Worm (Caenorhabditis elegans) whole organism, young adult: ENCODE results near the gene srsx-13.
A peak's percentile ranks its signal among the peaks of the same experiment; 100 is the strongest.

Experiments used
- D2030.7 ChIP-seq: fragments of 200-800 bp; sonication (Bioruptor generic); IDR thresholded peaks from 2 replicates; pipeline ENCODE4 v1.3.6; 2022; ENCODE audit warnings: missing genetic modification reagents, missing genetic modification characterization, missing compliant biosample characterization
- F33H1.4 ChIP-seq: fragments of 200-800 bp; sonication (Bioruptor generic); IDR thresholded peaks from 2 replicates; pipeline ENCODE4 v1.3.6; 2022; ENCODE audit warnings: missing genetic modification reagents, missing genetic modification characterization, missing compliant biosample characterization
- K11D2.4 ChIP-seq: fragments of 200-800 bp; sonication (Bioruptor generic); IDR thresholded peaks from 2 replicates; pipeline ENCODE4 v1.3.6; 2022; ENCODE audit warnings: missing genetic modification reagents, missing genetic modification characterization, missing compliant biosample characterization
- Y79H2A.3 ChIP-seq: fragments of 200-800 bp; sonication (Bioruptor generic); conservative IDR thresholded peaks from 2 replicates; pipeline ENCODE4 v1.3.6; 2022; ENCODE audit warnings: missing genetic modification reagents, missing genetic modification characterization, missing compliant biosample characterization
- aptf-2 ChIP-seq: fragments of 200-800 bp; sonication (Bioruptor generic); conservative IDR thresholded peaks from 2 replicates; pipeline ENCODE4 v1.3.6; 2022; ENCODE audit warnings: missing genetic modification reagents, missing genetic modification characterization, missing compliant biosample characterization
- athp-1 ChIP-seq: sonication (generic microtip); optimal IDR thresholded peaks from 2 replicates; lab custom pipeline; 2017; ENCODE audit warnings: mild to moderate bottlenecking, missing genetic modification characterization, missing compliant biosample characterization
- ceh-100 ChIP-seq: fragments of 200-800 bp; sonication (Bioruptor generic); IDR thresholded peaks from 2 replicates; pipeline ENCODE4 v1.3.6; 2022; ENCODE audit warnings: missing genetic modification reagents, missing genetic modification characterization, missing compliant biosample characterization
- ceh-27 ChIP-seq: fragments of 200-800 bp; sonication (Bioruptor generic); optimal IDR thresholded peaks from 2 replicates; lab custom pipeline; 2018; ENCODE audit warnings: mild to moderate bottlenecking, missing genetic modification characterization, moderate library complexity, missing compliant biosample characterization
- dpl-1 ChIP-seq: fragments of 150-350 bp; optimal IDR thresholded peaks from 2 replicates; lab custom pipeline; 2014; ENCODE audit warnings: missing biosample characterization, missing genetic modification reagents, missing genetic modification characterization
- efl-1 ChIP-seq: fragments of 150-350 bp; optimal IDR thresholded peaks from 2 replicates; lab custom pipeline; 2014; ENCODE audit warnings: missing biosample characterization, missing genetic modification reagents, missing genetic modification characterization
- ekl-4 ChIP-seq: fragments of 200-800 bp; sonication (Bioruptor generic); IDR thresholded peaks from 2 replicates; pipeline ENCODE4 v1.3.6; 2022; ENCODE audit warnings: missing genetic modification reagents, missing genetic modification characterization, missing compliant biosample characterization
- ets-4 ChIP-seq: fragments of 200-800 bp; sonication (Bioruptor generic); optimal IDR thresholded peaks from 2 replicates; lab custom pipeline; 2018; ENCODE audit warnings: mild to moderate bottlenecking, missing genetic modification characterization, missing compliant biosample characterization
- gei-17 ChIP-seq: fragments of 200-800 bp; sonication (Bioruptor generic); optimal IDR thresholded peaks from 2 replicates; lab custom pipeline; 2018; ENCODE audit warnings: mild to moderate bottlenecking, missing genetic modification characterization, missing compliant biosample characterization
- him-1 ChIP-seq: sonication (generic microtip); optimal IDR thresholded peaks from 2 replicates; lab custom pipeline; 2016; ENCODE audit warnings: missing genotype, missing genetic modification reagents, missing genetic modification characterization, missing compliant biosample characterization
- hmg-1.2 ChIP-seq: fragments of 200-800 bp; sonication (Bioruptor generic); IDR thresholded peaks from 2 replicates; pipeline ENCODE4 v1.3.6; 2022; ENCODE audit warnings: missing genetic modification reagents, missing genetic modification characterization, missing compliant biosample characterization
- hmg-20 ChIP-seq: fragments of 200-800 bp; sonication (Bioruptor generic); IDR thresholded peaks from 2 replicates; pipeline ENCODE4 v1.3.6; 2022; ENCODE audit warnings: missing genetic modification reagents, missing genetic modification characterization, missing compliant biosample characterization
- let-607 ChIP-seq, 2 experiments: fragments of 200-800 bp in 1 of 2; sonication (Bioruptor generic) in 1 of 2; sonication (generic microtip) in 1 of 2; optimal IDR thresholded peaks; 2 replicates each; lab custom pipeline; 2016 to 2018; ENCODE audit warnings: mild to moderate bottlenecking in 2 of 2, missing compliant biosample characterization in 2 of 2, missing genetic modification characterization in 2 of 2, moderate library complexity in 2 of 2, missing genotype in 1 of 2
- lin-26 ChIP-seq: fragments of 200-800 bp; sonication (Bioruptor generic); IDR thresholded peaks from 2 replicates; pipeline ENCODE4 v1.3.6; 2022; ENCODE audit warnings: missing genetic modification reagents, missing genetic modification characterization, missing compliant biosample characterization
- lin-35 ChIP-seq, 3 experiments: fragments of 150-350 bp in 2 of 3; sonication (generic microtip) in 1 of 3; optimal IDR thresholded peaks; 2 replicates each; lab custom pipeline; 2014 to 2018; ENCODE audit warnings: missing biosample characterization in 3 of 3, missing genetic modification characterization in 3 of 3, missing genetic modification reagents in 3 of 3
- madf-6 ChIP-seq: fragments of 200-800 bp; sonication (Bioruptor generic); IDR thresholded peaks from 2 replicates; pipeline ENCODE4 v1.3.6; 2022; ENCODE audit warnings: missing genetic modification reagents, missing genetic modification characterization, missing compliant biosample characterization
- madf-8 ChIP-seq: fragments of 200-800 bp; sonication (Bioruptor generic); conservative IDR thresholded peaks from 2 replicates; pipeline ENCODE4 v1.3.6; 2022; ENCODE audit warnings: missing genetic modification reagents, missing genetic modification characterization, missing compliant biosample characterization
- mel-28 ChIP-seq: sonication (generic microtip); optimal IDR thresholded peaks from 2 replicates; lab custom pipeline; 2016; ENCODE audit warnings: borderline replicate concordance, mild to moderate bottlenecking, missing genetic modification characterization, missing compliant biosample characterization
- nfyb-1 ChIP-seq: fragments of 200-800 bp; sonication (Bioruptor generic); IDR thresholded peaks from 2 replicates; pipeline ENCODE4 v1.3.6; 2022; ENCODE audit warnings: missing genetic modification reagents, missing genetic modification characterization, missing compliant biosample characterization
- nhr-120 ChIP-seq: fragments of 200-800 bp; sonication (Bioruptor generic); IDR thresholded peaks from 2 replicates; pipeline ENCODE4 v1.3.6; 2022; ENCODE audit warnings: missing genetic modification characterization, missing compliant biosample characterization
- pbrm-1 ChIP-seq: fragments of 200-800 bp; sonication (Bioruptor generic); IDR thresholded peaks from 2 replicates; pipeline ENCODE4 v1.3.6; 2022; ENCODE audit warnings: missing genetic modification reagents, missing genetic modification characterization, missing compliant biosample characterization
- rec-8 ChIP-seq, 2 experiments: sonication (generic microtip); optimal IDR thresholded peaks; 2 replicates each; lab custom pipeline; 2016; ENCODE audit warnings: mild to moderate bottlenecking in 2 of 2, missing genetic modification characterization in 2 of 2, missing genetic modification reagents in 2 of 2, missing genotype in 2 of 2, missing biosample characterization in 1 of 2, missing compliant biosample characterization in 1 of 2, moderate library complexity in 1 of 2
- snpc-1.3 ChIP-seq: sonication (generic microtip); optimal IDR thresholded peaks from 2 replicates; lab custom pipeline; 2017; ENCODE audit warnings: missing genetic modification characterization, mild to moderate bottlenecking, missing compliant biosample characterization, antibody characterized with exemption, moderate library complexity, missing genotype, missing genetic modification reagents; ENCODE audit not compliant: insufficient read depth
- snpc-4 ChIP-seq, 5 experiments: fragments of 150-350 bp in 1 of 5; sonication (generic microtip) in 4 of 5; optimal IDR thresholded peaks; 2 replicates each; lab custom pipeline; 2014 to 2018; ENCODE audit warnings: missing genetic modification characterization in 5 of 5, missing biosample characterization in 3 of 5, antibody characterized with exemption in 2 of 5, mild to moderate bottlenecking in 2 of 5, missing compliant biosample characterization in 2 of 5, missing genotype in 2 of 5, moderate library complexity in 2 of 5, missing genetic modification reagents in 1 of 5
- sptf-2 ChIP-seq: fragments of 200-800 bp; sonication (Bioruptor generic); optimal IDR thresholded peaks from 2 replicates; lab custom pipeline; 2018; ENCODE audit warnings: mild to moderate bottlenecking, missing genetic modification characterization, missing compliant biosample characterization
- xnd-1 ChIP-seq: sonication (generic microtip); optimal IDR thresholded peaks from 2 replicates; lab custom pipeline; 2016; ENCODE audit warnings: missing genotype, missing genetic modification reagents, missing genetic modification characterization, missing compliant biosample characterization
- zim-3 ChIP-seq: sonication (generic microtip); optimal IDR thresholded peaks from 2 replicates; lab custom pipeline; 2017; ENCODE audit warnings: mild to moderate bottlenecking, missing genetic modification characterization, moderate library complexity, missing compliant biosample characterization
- ztf-26 ChIP-seq: sonication (generic microtip); optimal IDR thresholded peaks from 2 replicates; lab custom pipeline; 2017; ENCODE audit warnings: missing genetic modification characterization, missing compliant biosample characterization
- ztf-6 ChIP-seq: fragments of 200-800 bp; sonication (Bioruptor generic); IDR thresholded peaks from 2 replicates; pipeline ENCODE4 v1.3.6; 2022; ENCODE audit warnings: missing genetic modification reagents, missing genetic modification characterization, missing compliant biosample characterization

The srsx-13 gene

ce11 chrV:4980094-4980493 lies 2.9 kb downstream of the srsx-13 start:
- TF ChIP-seq ztf-26 (tag; lab: Kevin White, UChicago) (no peak), ceh-27 (no peak), sptf-2 (GFP tag; lab: Kevin White, UChicago) (no peak)

ce11 chrV:4979060-4979459 lies 3.9 kb downstream of the srsx-13 start, which contains the start of gene srsx-11:
TSS of gene srsx-11 (minus strand) at chrV:4979160.
- TF ChIP-seq K11D2.4 (no peak), aptf-2 (GFP tag; lab: Robert Waterston, UW) (no peak), rec-8 (tag; optimal IDR thresholded peaks at IDR 0.05; lab: Kevin White, UChicago) (no peak), snpc-1.3 (tag; lab: Kevin White, UChicago) (no peak), pbrm-1 (GFP tag; lab: Robert Waterston, UW) (no peak), lin-26 (GFP tag; lab: Robert Waterston, UW) (no peak), let-607 (tag; optimal IDR thresholded peaks at IDR 0.05; lab: Kevin White, UChicago) (no peak), athp-1 (no peak)
- TF ChIP-seq, all 124 proteins: peak for 0

- TF ChIP-seq hmg-1.2, result no peak
- TF ChIP-seq hmg-20 (GFP tag; lab: Robert Waterston, UW), result no peak
- no peak for TF ChIP-seq sptf-2 (GFP tag; lab: Kevin White, UChicago)
- no peak for TF ChIP-seq lin-35 (GFP tag; optimal IDR thresholded peaks at IDR 0.05; lab: Kevin White, UChicago)
- no peak for TF ChIP-seq ekl-4 (GFP tag; lab: Robert Waterston, UW)
Measured at ce11 chrV:4977539-4977938, 5.5 kb downstream of the srsx-13 start.

- TF ChIP-seq ekl-4 (GFP tag; lab: Robert Waterston, UW), result no peak
- no peak for TF ChIP-seq zim-3 (tag; lab: Kevin White, UChicago)
- peak; percentile 65 for TF ChIP-seq madf-8 (GFP tag; lab: Robert Waterston, UW)
- TF ChIP-seq mel-28 (tag; lab: Kevin White, UChicago), result no peak
- TF ChIP-seq madf-6 (GFP tag; lab: Robert Waterston, UW), result peak; percentile 86
- TF ChIP-seq nhr-120 (GFP tag; lab: Robert Waterston, UW), result no peak
- TF ChIP-seq efl-1, result peak; percentile 75
- TF ChIP-seq nfyb-1 (GFP tag; lab: Robert Waterston, UW), result no peak
- TF ChIP-seq F33H1.4 (GFP tag; lab: Robert Waterston, UW), result peak; percentile 29; the same call in 1 of the 2 replicates
- no peak for TF ChIP-seq D2030.7
- no peak for TF ChIP-seq him-1
- TF ChIP-seq Y79H2A.3 (GFP tag; lab: Robert Waterston, UW), result no peak
- peak; percentile 26 for TF ChIP-seq xnd-1 (tag; lab: Kevin White, UChicago)
- TF ChIP-seq snpc-4 (GFP tag; optimal IDR thresholded peaks at IDR 0.05; lab: Kevin White, UChicago), result no peak
- TF ChIP-seq snpc-4 (tag; optimal IDR thresholded peaks at IDR 0.05; lab: Kevin White, UChicago), result no peak
- peak; percentile 22; the same call in 1 of the 2 replicates for TF ChIP-seq hmg-1.2
- TF ChIP-seq ztf-26 (tag; lab: Kevin White, UChicago), result no peak
- TF ChIP-seq ets-4 (GFP tag; lab: Kevin White, UChicago), result no peak
- peak; percentile 33 for TF ChIP-seq dpl-1 (GFP tag; lab: Kevin White, UChicago)
- TF ChIP-seq ceh-100 (GFP tag; lab: Robert Waterston, UW), result no peak
- no peak for TF ChIP-seq ztf-6 (GFP tag; lab: Robert Waterston, UW)
- no peak for TF ChIP-seq gei-17 (GFP tag; lab: Kevin White, UChicago)
- TF ChIP-seq, all 124 proteins: peak for 7
Measured at ce11 chrV:4975140-4975539, 7.9 kb downstream of the srsx-13 start, which contains the start of gene F26G5.1. TSS of gene F26G5.1 (plus strand) at chrV:4975478.
